Fruit fly (Drosophila melanogaster) whole organism, embryonic: ENCODE results near the gene Pxn.
A peak's percentile ranks its signal among the peaks of the same experiment; 100 is the strongest.

ENCODE experiments used
- Bgb ChIP-seq: fragments of 200-800 bp; sonication (Bioruptor generic); IDR thresholded peaks from 2 replicates; pipeline ENCODE4 v1.3.6; 2022; ENCODE audit warnings: missing biosample characterization, missing genetic modification characterization; ENCODE audit not compliant: partially characterized antibody
- CG12769 ChIP-seq: fragments of 200-800 bp; sonication (Bioruptor generic); optimal IDR thresholded peaks from 2 replicates; lab custom pipeline; 2019; ENCODE audit warnings: missing biosample characterization, mild to moderate bottlenecking, missing genetic modification characterization, moderate library complexity
- CG13624 ChIP-seq: fragments of 200-800 bp; sonication (Bioruptor generic); optimal IDR thresholded peaks from 2 replicates; lab custom pipeline; 2016; ENCODE audit warnings: missing biosample characterization, missing genetic modification characterization
- CG13894 ChIP-seq: fragments of 200-800 bp; sonication (Bioruptor generic); optimal IDR thresholded peaks from 3 replicates; lab custom pipeline; 2018; ENCODE audit warnings: missing biosample characterization, mild to moderate bottlenecking, missing genetic modification characterization, moderate library complexity
- CG14710 ChIP-seq: fragments of 200-800 bp; sonication (Bioruptor generic); optimal IDR thresholded peaks from 3 replicates; lab custom pipeline; 2019; ENCODE audit warnings: missing biosample characterization, mild to moderate bottlenecking, missing genetic modification characterization, moderate library complexity
- CG15514 ChIP-seq: fragments of 200-800 bp; sonication (Bioruptor generic); optimal IDR thresholded peaks from 3 replicates; lab custom pipeline; 2017; ENCODE audit warnings: missing biosample characterization, missing genetic modification characterization, mild to moderate bottlenecking, moderate library complexity, missing genetic modification reagents
- CG1647 ChIP-seq: fragments of 200-800 bp; sonication (Bioruptor generic); optimal IDR thresholded peaks from 3 replicates; lab custom pipeline; 2016; ENCODE audit warnings: missing biosample characterization, missing genetic modification characterization
- CG16779 ChIP-seq: fragments of 200-800 bp; sonication (Bioruptor generic); IDR thresholded peaks from 2 replicates; pipeline ENCODE4 v1.3.6; 2022; ENCODE audit warnings: missing biosample characterization, missing genetic modification characterization
- CG16813 ChIP-seq: fragments of 200-800 bp; sonication (Bioruptor generic); IDR thresholded peaks from 3 replicates; pipeline ENCODE4 v1.3.6; 2022; ENCODE audit warnings: missing biosample characterization, missing genetic modification characterization; ENCODE audit not compliant: partially characterized antibody
- CG17361 ChIP-seq: fragments of 200-800 bp; sonication (Bioruptor generic); IDR thresholded peaks from 3 replicates; pipeline ENCODE4 v1.3.6; 2022; ENCODE audit warnings: missing biosample characterization, missing genetic modification characterization
- CG2116 ChIP-seq: fragments of 200-800 bp; sonication (Bioruptor generic); optimal IDR thresholded peaks from 3 replicates; lab custom pipeline; 2018; ENCODE audit warnings: missing biosample characterization, mild to moderate bottlenecking, missing genetic modification characterization
- CG3407 ChIP-seq: fragments of 200-800 bp; sonication (Bioruptor generic); optimal IDR thresholded peaks from 2 replicates; lab custom pipeline; 2018; ENCODE audit warnings: missing biosample characterization, mild to moderate bottlenecking, missing genetic modification characterization
- CG3995 ChIP-seq: fragments of 200-800 bp; sonication (Bioruptor generic); optimal IDR thresholded peaks from 3 replicates; lab custom pipeline; 2016; ENCODE audit warnings: missing biosample characterization, missing genetic modification characterization
- CG4282 ChIP-seq: fragments of 200-800 bp; sonication (Bioruptor generic); optimal IDR thresholded peaks from 2 replicates; lab custom pipeline; 2016; ENCODE audit warnings: missing biosample characterization, missing genetic modification characterization
- CG7357 ChIP-seq: fragments of 200-800 bp; sonication (Bioruptor generic); IDR thresholded peaks from 3 replicates; pipeline ENCODE4 v1.3.6; 2022; ENCODE audit warnings: missing biosample characterization, missing genetic modification characterization
- Dll ChIP-seq: fragments of 200-800 bp; sonication (Bioruptor generic); IDR thresholded peaks from 4 replicates; pipeline ENCODE4 v1.3.6; 2022; ENCODE audit warnings: missing biosample characterization, missing genetic modification characterization; ENCODE audit not compliant: partially characterized antibody
- Ets97D ChIP-seq: fragments of 200-800 bp; sonication (Bioruptor generic); optimal IDR thresholded peaks from 3 replicates; lab custom pipeline; 2016; ENCODE audit warnings: missing biosample characterization, missing genetic modification characterization
- Hr39 ChIP-seq: fragments of >200 bp; optimal IDR thresholded peaks from 2 replicates; lab custom pipeline; 2017
- Hr51 ChIP-seq, 2 experiments: fragments of 200-800 bp; sonication (Bioruptor generic); optimal IDR thresholded peaks; 2 replicates in 1 of 2; 3 replicates in 1 of 2; lab custom pipeline; 2016 to 2018; ENCODE audit warnings: missing biosample characterization in 2 of 2, missing genetic modification characterization in 2 of 2, mild to moderate bottlenecking in 1 of 2, moderate library complexity in 1 of 2
- Jarid2 ChIP-seq: fragments of 200-800 bp; sonication (Bioruptor generic); optimal IDR thresholded peaks from 3 replicates; lab custom pipeline; 2017; ENCODE audit warnings: mild to moderate bottlenecking, missing biosample characterization, missing genetic modification reagents, missing genetic modification characterization
- MESR4 ChIP-seq: fragments of 200-800 bp; sonication (Bioruptor generic); optimal IDR thresholded peaks from 2 replicates; lab custom pipeline; 2018; ENCODE audit warnings: missing biosample characterization, mild to moderate bottlenecking, missing genetic modification characterization, moderate library complexity
- Med ChIP-seq: fragments of 200-800 bp; sonication (Bioruptor generic); peaks from one replicate; lab custom pipeline; 2016; ENCODE audit warnings: missing biosample characterization, missing genetic modification characterization, mild to moderate bottlenecking, inconsistent platforms, moderate library complexity
- Pdp1 ChIP-seq, 2 experiments: fragments of 200-800 bp; sonication (Bioruptor generic); optimal IDR thresholded peaks; 3 replicates each; lab custom pipeline; 2016; ENCODE audit warnings: missing biosample characterization in 2 of 2, missing genetic modification characterization in 2 of 2, mild to moderate bottlenecking in 1 of 2, moderate library complexity in 1 of 2
- Poxn ChIP-seq: fragments of 200-800 bp; sonication (Bioruptor generic); IDR thresholded peaks from 2 replicates; pipeline ENCODE4 v1.3.6; 2022; ENCODE audit warnings: missing biosample characterization, missing genetic modification characterization
- Scr ChIP-seq: fragments of 200-800 bp; sonication (Bioruptor generic); IDR thresholded peaks from 2 replicates; pipeline ENCODE4 v1.3.6; 2022; ENCODE audit warnings: missing biosample characterization, missing genetic modification characterization; ENCODE audit not compliant: partially characterized antibody
- Sry-δ ChIP-seq: fragments of 200-800 bp; sonication (Bioruptor generic); optimal IDR thresholded peaks from 2 replicates; lab custom pipeline; 2016; ENCODE audit warnings: missing biosample characterization, missing genetic modification characterization
- Stat92E ChIP-seq, 3 experiments: fragments of >200 bp in 2 of 3; fragments of 200-800 bp in 1 of 3; sonication (Bioruptor generic) in 1 of 3; optimal IDR thresholded peaks; 2 replicates each; lab custom pipeline; 2017 to 2019; ENCODE audit warnings: missing biosample characterization in 3 of 3, missing genetic modification characterization in 3 of 3, mild to moderate bottlenecking in 1 of 3, moderate library complexity in 1 of 3
- Trl ChIP-seq, 3 experiments: fragments of >200 bp in 2 of 3; fragments of 200-800 bp in 1 of 3; sonication (Bioruptor generic) in 1 of 3; optimal IDR thresholded peaks; 2 replicates in 1 of 3; 3 replicates in 2 of 3; lab custom pipeline; 2016 to 2017; ENCODE audit warnings: missing biosample characterization in 1 of 3, missing genetic modification characterization in 1 of 3
- az2 ChIP-seq: fragments of 200-800 bp; sonication (Bioruptor generic); optimal IDR thresholded peaks from 3 replicates; lab custom pipeline; 2016; ENCODE audit warnings: missing biosample characterization, missing genetic modification characterization
- cg ChIP-seq: fragments of 200-800 bp; sonication (Bioruptor generic); optimal IDR thresholded peaks from 3 replicates; lab custom pipeline; 2019; ENCODE audit warnings: missing biosample characterization, mild to moderate bottlenecking, missing genetic modification characterization, moderate library complexity
- crp ChIP-seq, 2 experiments: fragments of 200-800 bp; sonication (Bioruptor generic); optimal IDR thresholded peaks; 2 replicates in 1 of 2; 3 replicates in 1 of 2; lab custom pipeline; 2017; ENCODE audit warnings: missing biosample characterization in 2 of 2, missing genetic modification characterization in 2 of 2, mild to moderate bottlenecking in 1 of 2, moderate library complexity in 1 of 2
- danr ChIP-seq: fragments of 200-800 bp; sonication (Bioruptor generic); IDR thresholded peaks from 2 replicates; pipeline ENCODE4 v1.3.6; 2022; ENCODE audit warnings: missing biosample characterization, missing genetic modification characterization
- grau ChIP-seq: fragments of 200-800 bp; optimal IDR thresholded peaks from 3 replicates; lab custom pipeline; 2019; ENCODE audit warnings: missing biosample characterization, mild to moderate bottlenecking, missing genetic modification characterization, moderate library complexity
- hbn ChIP-seq: fragments of 200-800 bp; sonication (Bioruptor generic); IDR thresholded peaks from 2 replicates; pipeline ENCODE4 v1.3.6; 2022; ENCODE audit warnings: missing biosample characterization, missing genetic modification characterization; ENCODE audit not compliant: partially characterized antibody
- ken ChIP-seq: fragments of 200-800 bp; sonication (Bioruptor generic); IDR thresholded peaks from 3 replicates; pipeline ENCODE4 v1.3.6; 2022; ENCODE audit warnings: missing biosample characterization, missing genetic modification characterization
- knrl ChIP-seq: fragments of 200-800 bp; sonication (Bioruptor generic); IDR thresholded peaks from 3 replicates; pipeline ENCODE4 v1.3.6; 2022; ENCODE audit warnings: missing biosample characterization, missing genetic modification characterization; ENCODE audit not compliant: partially characterized antibody
- nmo ChIP-seq: fragments of 200-800 bp; sonication (Bioruptor generic); optimal IDR thresholded peaks from 2 replicates; lab custom pipeline; 2018; ENCODE audit warnings: missing biosample characterization, mild to moderate bottlenecking, missing genetic modification characterization, moderate library complexity
- phol ChIP-seq: fragments of 200-800 bp; sonication (Bioruptor generic); optimal IDR thresholded peaks from 3 replicates; lab custom pipeline; 2018; ENCODE audit warnings: missing biosample characterization, mild to moderate bottlenecking, missing genetic modification characterization, moderate library complexity
- prd ChIP-seq, 3 experiments: fragments of >200 bp in 2 of 3; fragments of 200-800 bp in 1 of 3; sonication (Bioruptor generic) in 1 of 3; optimal IDR thresholded peaks in 2 of 3; IDR thresholded peaks in 1 of 3; 2 replicates in 2 of 3; 3 replicates in 1 of 3; pipeline versions ENCODE4 v1.3.6 to Lab custom; 2017 to 2022; ENCODE audit warnings: missing biosample characterization in 1 of 3, missing genetic modification characterization in 1 of 3
- row ChIP-seq: fragments of 200-800 bp; sonication (Bioruptor generic); IDR thresholded peaks from 3 replicates; pipeline ENCODE4 v1.3.6; 2022; ENCODE audit warnings: missing biosample characterization, missing genetic modification characterization
- seq ChIP-seq: fragments of 200-800 bp; sonication (Bioruptor generic); IDR thresholded peaks from 2 replicates; pipeline ENCODE4 v1.3.6; 2022; ENCODE audit warnings: missing biosample characterization, missing genetic modification characterization
- slbo ChIP-seq: fragments of 200-800 bp; sonication (Bioruptor generic); IDR thresholded peaks from 2 replicates; pipeline ENCODE4 v1.3.6; 2022; ENCODE audit warnings: missing biosample characterization, missing genetic modification characterization
- tna ChIP-seq: fragments of 200-800 bp; sonication (Bioruptor generic); IDR thresholded peaks from 2 replicates; pipeline ENCODE4 v1.3.6; 2022; ENCODE audit warnings: missing biosample characterization, missing genetic modification characterization; ENCODE audit not compliant: partially characterized antibody
- vnd ChIP-seq: fragments of 200-800 bp; sonication (Bioruptor generic); IDR thresholded peaks from 3 replicates; pipeline ENCODE4 v1.3.6; 2022; ENCODE audit warnings: missing biosample characterization, missing genetic modification characterization; ENCODE audit not compliant: partially characterized antibody

The Pxn gene

DNA sequence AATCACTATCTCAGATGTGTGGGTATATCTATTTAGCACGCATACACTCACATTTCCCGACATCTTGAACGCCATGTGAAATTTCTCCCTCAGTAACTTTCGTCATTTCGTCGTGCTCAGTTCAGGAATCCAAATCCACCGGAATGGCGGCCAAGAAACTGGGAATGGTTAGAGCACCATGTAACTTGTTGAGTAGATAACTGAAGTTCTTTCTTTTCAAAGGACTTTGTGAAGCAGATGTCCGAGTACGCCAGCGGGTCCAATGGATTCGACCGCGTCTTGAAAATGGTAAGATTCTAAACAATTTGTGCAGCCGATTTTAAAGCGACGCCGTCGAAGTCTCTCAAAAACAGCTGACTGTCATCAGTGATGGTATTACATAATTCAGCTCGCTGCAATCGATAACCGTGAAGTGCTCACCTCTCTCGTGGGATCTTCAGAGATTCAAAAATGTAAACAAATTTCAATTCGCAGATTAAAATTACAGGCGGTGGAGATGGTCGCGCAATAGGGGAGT, 30.6 kb downstream of the Pxn start, which contains the start of the genes CG16985 and CG12182 (continued):
- TF ChIP-seq Poxn (GFP tag; lab: Robert Waterston, UW) (no peak), CG16779 (GFP tag; lab: Robert Waterston, UW) (no peak), cg (GFP tag; lab: Kevin White, UChicago) (peak; percentile 57), CG2116 (GFP tag; lab: Kevin White, UChicago) (peak; percentile 62), Jarid2 (peak; percentile 8), Trl (optimal IDR thresholded peaks at IDR 0.05; lab: Kevin White, UChicago) (peak in 1 of 2 experiments; percentile 18), Trl (GFP tag; optimal IDR thresholded peaks at IDR 0.05; lab: Kevin White, UChicago) (no peak), hbn (GFP tag; lab: Robert Waterston, UW) (0 out of 2 replicates have a peak, but pooled peaks have one; percentile 36), prd (optimal IDR thresholded peaks at IDR 0.05; lab: Kevin White, UChicago) (no peak), prd (GFP tag; IDR thresholded peaks at IDR 0.05; lab: Robert Waterston, UW) (no peak), grau (tag; lab: Kevin White, UChicago) (peak; percentile 63), row (GFP tag; lab: Robert Waterston, UW) (peak; percentile 47; the same call in 2 of the 3 replicates), Med (peak; percentile 83), Sry-δ (GFP tag; lab: Kevin White, UChicago) (peak; percentile 84), CG3407 (no peak), danr (no peak), CG14710 (tag; lab: Kevin White, UChicago) (peak; percentile 7), tna (GFP tag; lab: Robert Waterston, UW) (0 out of 2 replicates have a peak, but pooled peaks have one; percentile 7), slbo (GFP tag; lab: Robert Waterston, UW) (0 out of 2 replicates have a peak, but pooled peaks have one; percentile 31), CG13624 (GFP tag; lab: Kevin White, UChicago) (peak; percentile 21), Dll (GFP tag; lab: Robert Waterston, UW) (peak; percentile 43; the same call in 1 of the 4 replicates), CG4282 (GFP tag; lab: Kevin White, UChicago) (no peak), CG16813 (GFP tag; lab: Robert Waterston, UW) (peak; percentile 34; the same call in 1 of the 3 replicates), CG7357 (GFP tag; lab: Robert Waterston, UW) (0 out of 3 replicates have a peak, but pooled peaks have one; percentile 19), MESR4 (GFP tag; lab: Kevin White, UChicago) (peak; percentile 46), phol (peak; percentile 68), Scr (GFP tag; lab: Robert Waterston, UW) (peak; percentile 46; the same call in 1 of the 2 replicates), CG1647 (GFP tag; lab: Kevin White, UChicago) (no peak), CG15514 (GFP tag; lab: Kevin White, UChicago) (peak; percentile 26), Hr39 (lab: Kevin White, UChicago) (no peak), vnd (GFP tag; lab: Robert Waterston, UW) (0 out of 3 replicates have a peak, but pooled peaks have one; percentile 20), Stat92E (GFP tag; optimal IDR thresholded peaks at IDR 0.05; lab: Kevin White, UChicago) (peak in 1 of 3 experiments; percentile 21), crp (GFP tag; optimal IDR thresholded peaks at IDR 0.05; lab: Kevin White, UChicago) (peak; percentile 1 to 86)

dm6 chr3L:2595481-2595880, 34.4 kb downstream of the Pxn start, which contains the start of gene CG16984:
TSS of gene CG16984 (plus strand) at chr3L:2595781.
- no peak for TF ChIP-seq Ets97D (GFP tag; lab: Kevin White, UChicago)

dm6 chr3L:2590764-2591309, 39.0 kb downstream of the Pxn start:
- peak in 1 of 2 experiments; percentile 27 for TF ChIP-seq Pdp1 (GFP tag; optimal IDR thresholded peaks at IDR 0.05; lab: Kevin White, UChicago)
- no peak for TF ChIP-seq nmo
- 0 out of 3 replicates have a peak, but pooled peaks have one; percentile 6 for TF ChIP-seq ken (GFP tag; lab: Robert Waterston, UW)
- peak in 1 of 2 experiments; percentile 3 for TF ChIP-seq Hr51 (GFP tag; optimal IDR thresholded peaks at IDR 0.05; lab: Kevin White, UChicago)
- TF ChIP-seq CG17361: peak; percentile 73; the same call in 2 of the 3 replicates
- TF ChIP-seq az2 (GFP tag; lab: Kevin White, UChicago): peak; percentile 18
- TF ChIP-seq CG12769 (tag; lab: Kevin White, UChicago): no peak
- TF ChIP-seq seq (GFP tag; lab: Robert Waterston, UW): peak; percentile 7; the same call in 1 of the 2 replicates
- TF ChIP-seq CG3995: no peak
- TF ChIP-seq CG13894 (tag; lab: Kevin White, UChicago): no peak
- no peak for TF ChIP-seq Bgb
- TF ChIP-seq knrl: 0 out of 3 replicates have a peak, but pooled peaks have one; percentile 3
